Fruit fly (Drosophila melanogaster) whole organism, embryonic: ENCODE measurements around the gene MED25.
A peak's percentile ranks its signal among the peaks of the same experiment; 100 is the strongest.

ENCODE experiments used
- BEAF-32 ChIP-seq: fragments of 200-800 bp; sonication (Bioruptor generic); optimal IDR thresholded peaks from 3 replicates; lab custom pipeline; 2017; ENCODE audit warnings: missing biosample characterization, missing genetic modification characterization, mild to moderate bottlenecking, moderate library complexity, missing genetic modification reagents
- CG10462 ChIP-seq: fragments of 200-800 bp; sonication (Bioruptor generic); optimal IDR thresholded peaks from 2 replicates; lab custom pipeline; 2016; ENCODE audit warnings: missing biosample characterization, missing genetic modification characterization
- CG11093 ChIP-seq: fragments of 200-800 bp; sonication (Bioruptor generic); IDR thresholded peaks from 3 replicates; pipeline ENCODE4 v1.3.6; 2022; ENCODE audit warnings: missing biosample characterization, missing genetic modification characterization
- CG11504 ChIP-seq: fragments of 200-800 bp; sonication (Bioruptor generic); optimal IDR thresholded peaks from 3 replicates; lab custom pipeline; 2019; ENCODE audit warnings: missing biosample characterization, mild to moderate bottlenecking, missing genetic modification characterization, moderate library complexity
- CG11696 ChIP-seq: fragments of 200-800 bp; sonication (Bioruptor generic); IDR thresholded peaks from 2 replicates; pipeline ENCODE4 v1.3.6; 2022; ENCODE audit warnings: missing biosample characterization, missing genetic modification characterization
- CG12299 ChIP-seq: fragments of 200-800 bp; sonication (Bioruptor generic); optimal IDR thresholded peaks from 2 replicates; lab custom pipeline; 2018; ENCODE audit warnings: missing biosample characterization, mild to moderate bottlenecking, missing genetic modification characterization
- CG15479 ChIP-seq: fragments of 200-800 bp; sonication (Bioruptor generic); optimal IDR thresholded peaks from 3 replicates; lab custom pipeline; 2019; ENCODE audit warnings: missing biosample characterization, mild to moderate bottlenecking, missing genetic modification characterization, moderate library complexity
- CG15514 ChIP-seq: fragments of 200-800 bp; sonication (Bioruptor generic); optimal IDR thresholded peaks from 3 replicates; lab custom pipeline; 2017; ENCODE audit warnings: missing biosample characterization, missing genetic modification characterization, mild to moderate bottlenecking, moderate library complexity, missing genetic modification reagents
- CG1603 ChIP-seq: fragments of 200-800 bp; sonication (Bioruptor generic); optimal IDR thresholded peaks from 2 replicates; lab custom pipeline; 2019; ENCODE audit warnings: missing biosample characterization, mild to moderate bottlenecking, missing genetic modification characterization, moderate library complexity
- CG17359 ChIP-seq: fragments of 200-800 bp; sonication (Bioruptor generic); optimal IDR thresholded peaks from 3 replicates; lab custom pipeline; 2018; ENCODE audit warnings: missing biosample characterization, mild to moderate bottlenecking, missing genetic modification characterization, moderate library complexity
- CG17612 ChIP-seq: fragments of 200-800 bp; sonication (Bioruptor generic); IDR thresholded peaks from 2 replicates; pipeline ENCODE4 v1.3.6; 2022; ENCODE audit warnings: missing biosample characterization, missing genetic modification characterization
- CG1832 ChIP-seq: fragments of 200-800 bp; sonication (Bioruptor generic); optimal IDR thresholded peaks from 2 replicates; lab custom pipeline; 2017; ENCODE audit warnings: missing biosample characterization, mild to moderate bottlenecking, missing genetic modification characterization, inconsistent platforms
- CG7372 ChIP-seq: fragments of 200-800 bp; sonication (Bioruptor generic); IDR thresholded peaks from 2 replicates; pipeline ENCODE4 v1.3.6; 2022; ENCODE audit warnings: missing biosample characterization, missing genetic modification characterization
- CG8281 ChIP-seq: fragments of 200-800 bp; sonication (Bioruptor generic); optimal IDR thresholded peaks from 2 replicates; lab custom pipeline; 2018; ENCODE audit warnings: missing biosample characterization, mild to moderate bottlenecking, missing genetic modification characterization, moderate library complexity
- CG8359 ChIP-seq: fragments of 200-800 bp; sonication (Bioruptor generic); optimal IDR thresholded peaks from 2 replicates; lab custom pipeline; 2017; ENCODE audit warnings: missing biosample characterization, mild to moderate bottlenecking, missing genetic modification characterization, borderline replicate concordance
- CTCF ChIP-seq: fragments of 200-800 bp; sonication (Bioruptor generic); optimal IDR thresholded peaks from 2 replicates; lab custom pipeline; 2017; ENCODE audit warnings: missing biosample characterization, mild to moderate bottlenecking, missing genetic modification characterization, moderate library complexity
- Chrac-16 ChIP-seq: fragments of 200-800 bp; sonication (Bioruptor generic); optimal IDR thresholded peaks from 3 replicates; lab custom pipeline; 2016; ENCODE audit warnings: missing biosample characterization, missing genetic modification characterization
- Dad ChIP-seq: fragments of 200-800 bp; sonication (Bioruptor generic); optimal IDR thresholded peaks from 3 replicates; lab custom pipeline; 2016; ENCODE audit warnings: missing biosample characterization, missing genetic modification characterization
- Dll ChIP-seq: fragments of 200-800 bp; sonication (Bioruptor generic); IDR thresholded peaks from 4 replicates; pipeline ENCODE4 v1.3.6; 2022; ENCODE audit warnings: missing biosample characterization, missing genetic modification characterization; ENCODE audit not compliant: partially characterized antibody
- Doc3 ChIP-seq: fragments of 200-800 bp; sonication (Bioruptor generic); IDR thresholded peaks from 3 replicates; pipeline ENCODE4 v1.3.6; 2022; ENCODE audit warnings: missing biosample characterization, missing genetic modification characterization; ENCODE audit not compliant: partially characterized antibody
- Fer2 ChIP-seq: fragments of 200-800 bp; sonication (Bioruptor generic); optimal IDR thresholded peaks from 2 replicates; lab custom pipeline; 2018; ENCODE audit warnings: missing biosample characterization, mild to moderate bottlenecking, missing genetic modification characterization, moderate library complexity
- HLH4C ChIP-seq: fragments of 200-800 bp; sonication (Bioruptor generic); IDR thresholded peaks from 3 replicates; pipeline ENCODE4 v1.3.6; 2022; ENCODE audit warnings: missing biosample characterization, missing genetic modification characterization; ENCODE audit not compliant: partially characterized antibody
- Hey ChIP-seq: fragments of 200-800 bp; sonication (Bioruptor generic); optimal IDR thresholded peaks from 3 replicates; lab custom pipeline; 2018; ENCODE audit warnings: missing biosample characterization, mild to moderate bottlenecking, missing genetic modification characterization
- MTF-1 ChIP-seq: fragments of 200-800 bp; sonication (Bioruptor generic); optimal IDR thresholded peaks from 2 replicates; lab custom pipeline; 2018; ENCODE audit warnings: missing biosample characterization, mild to moderate bottlenecking, missing genetic modification characterization, borderline replicate concordance
- Mad ChIP-seq: fragments of 200-800 bp; sonication (Bioruptor generic); optimal IDR thresholded peaks from 2 replicates; lab custom pipeline; 2016; ENCODE audit warnings: missing biosample characterization, missing genetic modification characterization
- Mes4 ChIP-seq: fragments of 200-800 bp; sonication (Bioruptor generic); optimal IDR thresholded peaks from 2 replicates; lab custom pipeline; 2016; ENCODE audit warnings: missing biosample characterization, missing genetic modification characterization
- Oaz ChIP-seq: fragments of 200-800 bp; sonication (Bioruptor generic); IDR thresholded peaks from 2 replicates; pipeline ENCODE4 v1.3.6; 2022; ENCODE audit warnings: missing biosample characterization, missing genetic modification characterization
- Oli ChIP-seq: fragments of 200-800 bp; sonication (Bioruptor generic); optimal IDR thresholded peaks from 2 replicates; lab custom pipeline; 2018; ENCODE audit warnings: missing biosample characterization, mild to moderate bottlenecking, missing genetic modification characterization, moderate library complexity
- Sox100B ChIP-seq: fragments of 200-800 bp; sonication (Bioruptor generic); optimal IDR thresholded peaks from 3 replicates; lab custom pipeline; 2018; ENCODE audit warnings: missing biosample characterization, mild to moderate bottlenecking, missing genetic modification characterization
- Xbp1 ChIP-seq: fragments of 200-800 bp; sonication (Bioruptor generic); optimal IDR thresholded peaks from 3 replicates; lab custom pipeline; 2016; ENCODE audit warnings: missing biosample characterization, mild to moderate bottlenecking, missing genetic modification characterization
- abd-A ChIP-seq: fragments of 200-800 bp; sonication (Bioruptor generic); optimal IDR thresholded peaks from 3 replicates; lab custom pipeline; 2019; ENCODE audit warnings: missing biosample characterization, mild to moderate bottlenecking, missing genetic modification characterization, moderate library complexity
- az2 ChIP-seq: fragments of 200-800 bp; sonication (Bioruptor generic); optimal IDR thresholded peaks from 3 replicates; lab custom pipeline; 2016; ENCODE audit warnings: missing biosample characterization, missing genetic modification characterization
- bowl ChIP-seq: fragments of 200-800 bp; sonication (Bioruptor generic); IDR thresholded peaks from 2 replicates; pipeline ENCODE4 v1.3.6; 2022; ENCODE audit warnings: missing biosample characterization, missing genetic modification characterization
- cg ChIP-seq: fragments of 200-800 bp; sonication (Bioruptor generic); optimal IDR thresholded peaks from 3 replicates; lab custom pipeline; 2019; ENCODE audit warnings: missing biosample characterization, mild to moderate bottlenecking, missing genetic modification characterization, moderate library complexity
- chinmo ChIP-seq: fragments of 200-800 bp; sonication (Bioruptor generic); IDR thresholded peaks from 4 replicates; pipeline ENCODE4 v1.3.6; 2022; ENCODE audit warnings: missing biosample characterization, missing genetic modification characterization; ENCODE audit not compliant: partially characterized antibody
- chm ChIP-seq: fragments of 200-800 bp; sonication (Bioruptor generic); IDR thresholded peaks from 2 replicates; pipeline ENCODE4 v1.3.6; 2022; ENCODE audit warnings: missing biosample characterization, missing genetic modification characterization
- gce ChIP-seq: fragments of 200-800 bp; sonication (Bioruptor generic); IDR thresholded peaks from 3 replicates; pipeline ENCODE4 v1.3.6; 2022; ENCODE audit warnings: missing biosample characterization, missing genetic modification characterization
- gsb-n ChIP-seq: fragments of 200-800 bp; sonication (Bioruptor generic); optimal IDR thresholded peaks from 3 replicates; lab custom pipeline; 2018; ENCODE audit warnings: missing biosample characterization, mild to moderate bottlenecking, missing genetic modification characterization
- jigr1 ChIP-seq: fragments of 200-800 bp; sonication (Bioruptor generic); IDR thresholded peaks from 3 replicates; pipeline ENCODE4 v1.3.6; 2022; ENCODE audit warnings: missing biosample characterization, missing genetic modification characterization
- maf-S ChIP-seq: fragments of 200-800 bp; sonication (Bioruptor generic); optimal IDR thresholded peaks from 2 replicates; lab custom pipeline; 2016; ENCODE audit warnings: missing biosample characterization, missing genetic modification characterization
- oc ChIP-seq: fragments of 200-800 bp; sonication (Bioruptor generic); optimal IDR thresholded peaks from 2 replicates; lab custom pipeline; 2018; ENCODE audit warnings: missing biosample characterization, mild to moderate bottlenecking, missing genetic modification characterization, moderate library complexity
- psq ChIP-seq: fragments of 200-800 bp; sonication (Bioruptor generic); optimal IDR thresholded peaks from 2 replicates; lab custom pipeline; 2017; ENCODE audit warnings: missing biosample characterization, missing genetic modification characterization
- seq ChIP-seq: fragments of 200-800 bp; sonication (Bioruptor generic); IDR thresholded peaks from 2 replicates; pipeline ENCODE4 v1.3.6; 2022; ENCODE audit warnings: missing biosample characterization, missing genetic modification characterization
- shn ChIP-seq: fragments of 200-800 bp; sonication (Bioruptor generic); optimal IDR thresholded peaks from 3 replicates; lab custom pipeline; 2016; ENCODE audit warnings: missing biosample characterization, missing genetic modification characterization
- sisA ChIP-seq: fragments of 200-800 bp; sonication (Bioruptor generic); IDR thresholded peaks from 2 replicates; pipeline ENCODE4 v1.3.6; 2022; ENCODE audit warnings: missing biosample characterization, missing genetic modification characterization
- sr ChIP-seq: fragments of 200-800 bp; sonication (Bioruptor generic); IDR thresholded peaks from 3 replicates; pipeline ENCODE4 v1.3.6; 2022; ENCODE audit warnings: missing biosample characterization, missing genetic modification characterization
- ssp ChIP-seq: fragments of 200-800 bp; sonication (Bioruptor generic); IDR thresholded peaks from 2 replicates; pipeline ENCODE4 v1.3.6; 2022; ENCODE audit warnings: missing biosample characterization, missing genetic modification characterization
- tin ChIP-seq: fragments of 200-800 bp; sonication (Bioruptor generic); optimal IDR thresholded peaks from 3 replicates; lab custom pipeline; 2016; ENCODE audit warnings: missing biosample characterization, missing genetic modification characterization
- twi ChIP-seq: fragments of 200-800 bp; optimal IDR thresholded peaks from 2 replicates; lab custom pipeline; 2019; ENCODE audit warnings: missing biosample characterization, mild to moderate bottlenecking, missing genetic modification characterization, moderate library complexity
- unc-4 ChIP-seq: fragments of 200-800 bp; sonication (Bioruptor generic); IDR thresholded peaks from 2 replicates; pipeline ENCODE4 v1.3.6; 2022; ENCODE audit warnings: missing biosample characterization, missing genetic modification characterization; ENCODE audit not compliant: partially characterized antibody
- zfh2 ChIP-seq: fragments of 200-800 bp; sonication (Bioruptor generic); optimal IDR thresholded peaks from 2 replicates; lab custom pipeline; 2016; ENCODE audit warnings: missing biosample characterization, missing genetic modification characterization

The MED25 gene

dm6 chr3R:19999474-19999873 is 9.3 kb upstream of the MED25 start (continued):
- TF ChIP-seq CG12299 (peak; percentile 68), twi (peak; percentile 67), Hey (tag; lab: Kevin White, UChicago) (no peak), CG15514 (GFP tag; lab: Kevin White, UChicago) (peak; percentile 20), Oli (tag; lab: Kevin White, UChicago) (peak; percentile 80), Mes4 (GFP tag; lab: Kevin White, UChicago) (no peak), jigr1 (GFP tag; lab: Robert Waterston, UW) (peak; percentile 71; the same call in 1 of the 3 replicates), ssp (peak; percentile 69), bowl (GFP tag; lab: Robert Waterston, UW) (peak; percentile 42; the same call in 1 of the 2 replicates), Mad (GFP tag; lab: Kevin White, UChicago) (no peak), CG10462 (peak; percentile 54), Chrac-16 (GFP tag; lab: Kevin White, UChicago) (peak; percentile 73), shn (GFP tag; lab: Kevin White, UChicago) (no peak), tin (GFP tag; lab: Kevin White, UChicago) (peak; percentile 72), seq (GFP tag; lab: Robert Waterston, UW) (no peak), CG11093 (peak; percentile 77), sisA (GFP tag; lab: Robert Waterston, UW) (peak; percentile 77), CG8281 (peak; percentile 31), Sox100B (peak; percentile 77), CG15479 (GFP tag; lab: Kevin White, UChicago) (peak; percentile 38), zfh2 (GFP tag; lab: Kevin White, UChicago) (no peak), Dad (GFP tag; lab: Kevin White, UChicago) (no peak), Oaz (GFP tag; lab: Robert Waterston, UW) (peak; percentile 60; the same call in 1 of the 2 replicates), oc (tag; lab: Kevin White, UChicago) (peak; percentile 85), Doc3 (GFP tag; lab: Robert Waterston, UW) (no peak), CTCF (GFP tag; lab: Kevin White, UChicago) (no peak), MTF-1 (GFP tag; lab: Kevin White, UChicago) (peak; percentile 63), unc-4 (GFP tag; lab: Robert Waterston, UW) (no peak), BEAF-32 (GFP tag; lab: Kevin White, UChicago) (no peak), cg (GFP tag; lab: Kevin White, UChicago) (no peak), psq (GFP tag; lab: Kevin White, UChicago) (peak; percentile 41), CG1603 (tag; lab: Kevin White, UChicago) (peak; percentile 56), abd-A (tag; lab: Kevin White, UChicago) (peak; percentile 30), Dll (GFP tag; lab: Robert Waterston, UW) (no peak), CG11504 (tag; lab: Kevin White, UChicago) (peak; percentile 90), CG7372 (GFP tag; lab: Robert Waterston, UW) (peak; percentile 78), CG11696 (peak; percentile 68), maf-S (GFP tag; lab: Kevin White, UChicago) (no peak), gce (GFP tag; lab: Robert Waterston, UW) (peak; percentile 62; the same call in 1 of the 3 replicates), CG8359 (peak; percentile 14), Xbp1 (peak; percentile 74), HLH4C (GFP tag; lab: Robert Waterston, UW) (no peak), sr (no peak), CG17612 (GFP tag; lab: Robert Waterston, UW) (no peak), chinmo (GFP tag; lab: Robert Waterston, UW) (no peak), az2 (GFP tag; lab: Kevin White, UChicago) (peak; percentile 77), CG1832 (GFP tag; lab: Kevin White, UChicago) (no peak), Fer2 (tag; lab: Kevin White, UChicago) (peak; percentile 53), gsb-n (tag; lab: Kevin White, UChicago) (peak; percentile 90), chm (peak; percentile 61; the same call in 1 of the 2 replicates), CG17359 (peak; percentile 90)
